Worm (Caenorhabditis elegans) whole organism, mixed stage, embryonic: ENCODE results near the gene cls-1.

Source experiments
- M03D4.4 ChIP-seq: sonication (generic microtip); optimal IDR thresholded peaks from 2 replicates; lab custom pipeline; 2017; ENCODE audit warnings: mild to moderate bottlenecking, missing genetic modification characterization, missing compliant biosample characterization
- bed-3 ChIP-seq: fragments of 200-800 bp; sonication (Bioruptor generic); optimal IDR thresholded peaks from 3 replicates; lab custom pipeline; 2018; ENCODE audit warnings: mild to moderate bottlenecking, missing genetic modification characterization, moderate library complexity, missing compliant biosample characterization
- ceh-39 ChIP-seq: fragments of 150-350 bp; optimal IDR thresholded peaks from 2 replicates; lab custom pipeline; 2014; ENCODE audit warnings: missing biosample characterization, missing genetic modification characterization
- ceh-43 ChIP-seq: fragments of 200-800 bp; sonication (Bioruptor generic); optimal IDR thresholded peaks from 2 replicates; lab custom pipeline; 2018; ENCODE audit warnings: mild to moderate bottlenecking, missing genetic modification characterization, moderate library complexity, missing compliant biosample characterization
- ceh-83 ChIP-seq: fragments of 200-800 bp; sonication (Bioruptor generic); optimal IDR thresholded peaks from 2 replicates; lab custom pipeline; 2018; ENCODE audit warnings: mild to moderate bottlenecking, missing genetic modification characterization, missing compliant biosample characterization
- cnd-1 ChIP-seq: fragments of 200-800 bp; sonication (Bioruptor generic); optimal IDR thresholded peaks from 2 replicates; lab custom pipeline; 2018; ENCODE audit warnings: mild to moderate bottlenecking, missing genetic modification characterization, missing compliant biosample characterization
- drap-1 ChIP-seq: fragments of 200-800 bp; sonication (Bioruptor generic); optimal IDR thresholded peaks from 3 replicates; lab custom pipeline; 2018; ENCODE audit warnings: mild to moderate bottlenecking, missing genetic modification characterization, missing compliant biosample characterization
- elt-1 ChIP-seq: sonication (generic microtip); optimal IDR thresholded peaks from 2 replicates; lab custom pipeline; 2017; ENCODE audit warnings: missing genetic modification characterization, mild to moderate bottlenecking, missing compliant biosample characterization, antibody characterized with exemption, moderate library complexity, borderline replicate concordance; ENCODE audit not compliant: insufficient read depth
- elt-3 ChIP-seq: fragments of 150-350 bp; optimal IDR thresholded peaks from 2 replicates; lab custom pipeline; 2014; ENCODE audit warnings: missing biosample characterization, missing genetic modification characterization
- ham-2 ChIP-seq: fragments of 200-800 bp; sonication (Bioruptor generic); optimal IDR thresholded peaks from 2 replicates; lab custom pipeline; 2018; ENCODE audit warnings: mild to moderate bottlenecking, missing genetic modification characterization, missing compliant biosample characterization
- lin-13 ChIP-seq: fragments of 150-350 bp; optimal IDR thresholded peaks from 2 replicates; lab custom pipeline; 2014; ENCODE audit warnings: missing biosample characterization, missing genetic modification characterization
- lin-32 ChIP-seq: fragments of 200-800 bp; sonication (Bioruptor generic); optimal IDR thresholded peaks from 2 replicates; lab custom pipeline; 2018; ENCODE audit warnings: mild to moderate bottlenecking, missing genetic modification characterization, missing compliant biosample characterization
- lsy-2 ChIP-seq: fragments of 150-350 bp; optimal IDR thresholded peaks from 2 replicates; lab custom pipeline; 2014; ENCODE audit warnings: missing biosample characterization, missing genetic modification characterization
- mls-2 ChIP-seq: sonication (generic microtip); optimal IDR thresholded peaks from 2 replicates; lab custom pipeline; 2016; ENCODE audit warnings: mild to moderate bottlenecking, missing genetic modification characterization, moderate library complexity, missing compliant biosample characterization
- nhr-12 ChIP-seq: fragments of 150-350 bp; optimal IDR thresholded peaks from 2 replicates; lab custom pipeline; 2014; ENCODE audit warnings: missing biosample characterization, missing genetic modification characterization
- nhr-2 ChIP-seq: fragments of 150-350 bp; optimal IDR thresholded peaks from 2 replicates; lab custom pipeline; 2014; ENCODE audit warnings: missing biosample characterization, missing genetic modification characterization
- nhr-237 ChIP-seq: fragments of 150-350 bp; optimal IDR thresholded peaks from 2 replicates; lab custom pipeline; 2014; ENCODE audit warnings: missing biosample characterization, missing genetic modification characterization
- nhr-76 ChIP-seq: sonication (generic microtip); optimal IDR thresholded peaks from 2 replicates; lab custom pipeline; 2017; ENCODE audit warnings: missing biosample characterization, missing genetic modification characterization
- pha-4 ChIP-seq: fragments of 150-350 bp; optimal IDR thresholded peaks from 2 replicates; lab custom pipeline; 2018; ENCODE audit warnings: missing biosample characterization, missing genetic modification reagents, missing genetic modification characterization
- sem-2 ChIP-seq: fragments of 200-800 bp; sonication (Bioruptor generic); optimal IDR thresholded peaks from 2 replicates; lab custom pipeline; 2018; ENCODE audit warnings: mild to moderate bottlenecking, missing genetic modification characterization, missing compliant biosample characterization
- snpc-4 ChIP-seq: fragments of 150-350 bp; optimal IDR thresholded peaks from 2 replicates; lab custom pipeline; 2014; ENCODE audit warnings: missing biosample characterization, missing genetic modification characterization
- sptf-1 ChIP-seq: sonication (generic microtip); optimal IDR thresholded peaks from 2 replicates; lab custom pipeline; 2017; ENCODE audit warnings: mild to moderate bottlenecking, missing genetic modification characterization, moderate library complexity, missing compliant biosample characterization
- tbx-8 ChIP-seq: fragments of 200-800 bp; sonication (Bioruptor generic); optimal IDR thresholded peaks from 2 replicates; lab custom pipeline; 2018; ENCODE audit warnings: mild to moderate bottlenecking, missing genetic modification characterization, moderate library complexity, missing compliant biosample characterization
- unc-120 ChIP-seq: sonication (generic microtip); optimal IDR thresholded peaks from 2 replicates; lab custom pipeline; 2017; ENCODE audit warnings: missing genetic modification characterization, missing compliant biosample characterization; ENCODE audit not compliant: poor library complexity, severe bottlenecking
- unc-39 ChIP-seq: fragments of 150-350 bp; optimal IDR thresholded peaks from 2 replicates; lab custom pipeline; 2014; ENCODE audit warnings: missing biosample characterization, missing genetic modification characterization
- unc-62 ChIP-seq: fragments of 150-350 bp; optimal IDR thresholded peaks from 2 replicates; lab custom pipeline; 2014; ENCODE audit warnings: missing biosample characterization, missing genetic modification reagents, missing genetic modification characterization
- zip-8 ChIP-seq: fragments of 150-350 bp; optimal IDR thresholded peaks from 2 replicates; lab custom pipeline; 2014; ENCODE audit warnings: missing biosample characterization, missing genetic modification characterization
- ztf-11 ChIP-seq: fragments of 150-350 bp; optimal IDR thresholded peaks from 2 replicates; lab custom pipeline; 2014; ENCODE audit warnings: missing biosample characterization, missing genetic modification characterization

Gene cls-1

ce11 chrIII:7508128-7508635 is at the start of gene cls-1:
Gene cls-1, plus strand, starts transcription at chrIII:7508178.
- TF ChIP-seq ceh-83 (no peak), cnd-1 (tag; lab: Kevin White, UChicago) (no peak)
- TF ChIP-seq, all 35 proteins: peak for 0

DNA sequence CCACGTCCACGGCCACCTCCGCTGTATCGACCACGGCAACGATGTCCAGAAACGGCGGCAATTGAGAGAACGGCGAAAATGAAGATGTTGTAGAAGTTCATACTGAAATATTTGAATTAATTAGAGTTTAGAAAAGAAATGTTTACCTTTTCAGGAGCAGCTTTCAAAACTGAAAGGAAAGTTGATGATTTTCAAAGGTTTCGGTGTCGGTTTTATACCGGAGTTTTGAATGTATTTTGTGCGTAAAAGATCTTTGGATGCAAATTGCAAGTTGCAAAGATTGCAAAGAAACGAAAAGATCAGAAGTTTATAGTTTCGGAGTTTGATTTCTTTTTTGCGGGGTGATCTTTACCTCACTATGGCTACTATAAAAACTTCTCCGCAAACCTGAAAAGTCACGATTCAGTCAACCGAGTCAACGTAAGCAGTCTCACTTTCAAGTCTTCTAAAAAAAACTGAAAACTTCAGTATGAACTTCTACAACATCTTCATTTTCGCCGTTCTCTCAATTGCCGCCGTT is 49.1 kb upstream of the cls-1 start, which contains the start of the genes fipr-19 and fipr-18:
Gene fipr-19 (minus strand): TSS at position 101 of the 520 bp plus-strand sequence.
Gene fipr-18 (plus strand): TSS at position 470 of the 520 bp plus-strand sequence.
- TF ChIP-seq pha-4 = no peak
- TF ChIP-seq lsy-2 (tag; lab: Kevin White, UChicago) = no peak
- TF ChIP-seq ceh-83 = no peak
- no peak for TF ChIP-seq nhr-76
- no peak for TF ChIP-seq sptf-1
- TF ChIP-seq elt-3 = no peak
- no peak for TF ChIP-seq M03D4.4 (tag; lab: Kevin White, UChicago)
- no peak for TF ChIP-seq mls-2
- TF ChIP-seq ham-2 (GFP tag; lab: Kevin White, UChicago) = no peak
- no peak for TF ChIP-seq unc-62 (GFP tag; lab: Kevin White, UChicago)
- TF ChIP-seq lin-13 = no peak
- no peak for TF ChIP-seq nhr-237
- no peak for TF ChIP-seq unc-120
- TF ChIP-seq nhr-12 (tag; lab: Kevin White, UChicago) = no peak
- TF ChIP-seq sem-2 (GFP tag; lab: Kevin White, UChicago) = no peak
- TF ChIP-seq ztf-11 (tag; lab: Kevin White, UChicago) = no peak
- no peak for TF ChIP-seq tbx-8 (GFP tag; lab: Kevin White, UChicago)
- no peak for TF ChIP-seq nhr-2 (tag; lab: Kevin White, UChicago)
- TF ChIP-seq ceh-39 (tag; lab: Kevin White, UChicago) = no peak
- TF ChIP-seq lin-32 (GFP tag; lab: Kevin White, UChicago) = no peak

DNA sequence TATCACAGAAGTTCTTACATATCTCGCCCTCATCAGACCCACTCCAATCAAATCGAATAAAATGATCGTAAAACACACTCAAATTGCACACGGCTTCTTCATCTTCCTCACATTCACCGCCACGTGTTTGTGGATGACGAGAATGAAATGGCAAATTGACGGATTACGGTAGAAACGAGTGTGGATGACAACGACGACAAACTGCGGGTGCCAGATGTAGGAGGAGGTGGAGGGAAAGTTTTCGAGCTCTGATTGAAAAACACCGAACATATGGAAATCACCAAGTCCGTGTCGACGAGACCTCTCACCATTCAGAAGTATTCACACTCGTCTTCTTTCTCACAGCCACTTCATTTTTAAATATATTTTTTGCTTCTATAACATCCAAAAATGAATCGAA is 48.0 kb upstream of the cls-1 start, which contains the start of gene mls-1:
Gene mls-1 (plus strand): TSS at position 324 of the 400 bp plus-strand sequence.
- TF ChIP-seq cnd-1 (tag; lab: Kevin White, UChicago) (no peak), bed-3 (GFP tag; lab: Kevin White, UChicago) (no peak), elt-3 (no peak), nhr-76 (no peak), lsy-2 (tag; lab: Kevin White, UChicago) (no peak), mls-2 (no peak), ztf-11 (tag; lab: Kevin White, UChicago) (no peak), lin-32 (GFP tag; lab: Kevin White, UChicago) (no peak), elt-1 (no peak), ceh-39 (tag; lab: Kevin White, UChicago) (no peak), lin-13 (no peak), tbx-8 (GFP tag; lab: Kevin White, UChicago) (no peak), ham-2 (GFP tag; lab: Kevin White, UChicago) (no peak)

DNA sequence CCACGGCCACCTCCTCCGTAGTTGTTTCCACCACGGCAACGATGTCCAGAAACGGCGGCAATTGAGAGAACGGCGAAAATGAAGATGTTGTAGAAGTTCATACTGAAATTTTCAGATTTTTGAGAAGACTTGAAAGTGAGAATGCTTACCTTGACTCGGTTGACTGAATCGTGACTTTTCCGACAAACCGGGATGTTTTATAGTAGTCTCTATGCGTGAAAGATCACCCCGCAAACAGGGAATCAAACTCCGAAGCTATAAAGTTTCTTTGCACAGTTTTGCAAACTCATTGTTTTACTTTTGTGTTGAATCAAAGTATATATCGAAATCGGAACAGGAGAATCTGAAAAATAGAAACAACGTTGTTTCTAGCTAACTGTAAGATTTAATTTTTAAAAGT is 45.7 kb upstream of the cls-1 start, which contains the start of gene fipr-20:
Gene fipr-20 (minus strand): TSS at position 101 of the 400 bp plus-strand sequence.
- TF ChIP-seq nhr-76 = no peak

- no peak for TF ChIP-seq drap-1 (GFP tag; lab: Kevin White, UChicago)
- no peak for TF ChIP-seq ceh-43
- TF ChIP-seq unc-39 (tag; lab: Kevin White, UChicago) = no peak
- no peak for TF ChIP-seq elt-3
- no peak for TF ChIP-seq M03D4.4 (tag; lab: Kevin White, UChicago)
- no peak for TF ChIP-seq sem-2 (GFP tag; lab: Kevin White, UChicago)
- no peak for TF ChIP-seq nhr-12 (tag; lab: Kevin White, UChicago)
- no peak for TF ChIP-seq ceh-83
- no peak for TF ChIP-seq tbx-8 (GFP tag; lab: Kevin White, UChicago)
- TF ChIP-seq zip-8 (tag; lab: Kevin White, UChicago) = no peak
- TF ChIP-seq snpc-4 (tag; lab: Kevin White, UChicago) = no peak
- TF ChIP-seq ztf-11 (tag; lab: Kevin White, UChicago) = no peak
Measured at ce11 chrIII:7463438-7464008, 44.5 kb upstream of the cls-1 start, which contains the start of gene H14A12.3. Gene H14A12.3, plus strand, starts transcription at chrIII:7463797.

- TF ChIP-seq zip-8 (tag; lab: Kevin White, UChicago) (no peak), nhr-237 (peak; percentile 6)
Measured at ce11 chrIII:7465347-7465746, 42.6 kb upstream of the cls-1 start, which contains the start of gene fum-1. Gene fum-1, plus strand, starts transcription at chrIII:7465605.
